Fruit fly (Drosophila melanogaster) whole organism: ENCODE data around the gene CG14572.

Source experiments
- Dll ChIP-seq: fragments of >200 bp; optimal IDR thresholded peaks from 2 replicates; lab custom pipeline; 2017
- pan ChIP-seq: fragments of >200 bp; optimal IDR thresholded peaks from 2 replicates; lab custom pipeline; 2017
- psq ChIP-seq: fragments of >200 bp; optimal IDR thresholded peaks from 2 replicates; lab custom pipeline; 2017
- usp ChIP-seq: fragments of >200 bp; optimal IDR thresholded peaks from 2 replicates; lab custom pipeline; 2017; ENCODE audit warnings: missing biosample characterization, missing genetic modification characterization, mixed read lengths

- TF ChIP-seq usp (GFP tag; lab: Kevin White, UChicago): no peak
- TF ChIP-seq psq (lab: Kevin White, UChicago): no peak
- no peak for TF ChIP-seq Dll (lab: Kevin White, UChicago)
- no peak for TF ChIP-seq pan (lab: Kevin White, UChicago)
Observed at dm6 chr3L:21770328-21770727, 29.0 kb downstream of the CG14572 start, which contains the start of gene Syn1.
